Worm (Caenorhabditis elegans) whole organism, L2 larva: ENCODE measurements around the gene C06E4.3.
A peak's percentile ranks its signal among the peaks of the same experiment; 100 is the strongest.

Source experiments
- C34F6.9 ChIP-seq: fragments of 150-350 bp; optimal IDR thresholded peaks from 2 replicates; lab custom pipeline; 2014; ENCODE audit warnings: missing biosample characterization, missing genetic modification characterization
- F13H6.1 ChIP-seq: sonication (generic microtip); optimal IDR thresholded peaks from 2 replicates; lab custom pipeline; 2016; ENCODE audit warnings: missing genetic modification characterization, missing compliant biosample characterization
- R02D3.7 ChIP-seq: fragments of 150-350 bp; optimal IDR thresholded peaks from 2 replicates; lab custom pipeline; 2014; ENCODE audit warnings: missing biosample characterization, missing genetic modification characterization
- Y55F3AM.14 ChIP-seq: fragments of 200-800 bp; sonication (Bioruptor generic); optimal IDR thresholded peaks from 2 replicates; lab custom pipeline; 2018; ENCODE audit warnings: mild to moderate bottlenecking, missing genetic modification characterization, missing compliant biosample characterization
- ZK546.5 ChIP-seq: sonication (generic microtip); optimal IDR thresholded peaks from 2 replicates; lab custom pipeline; 2017; ENCODE audit warnings: missing biosample characterization, missing genetic modification characterization
- alr-1 ChIP-seq: fragments of 150-350 bp; optimal IDR thresholded peaks from 2 replicates; lab custom pipeline; 2014; ENCODE audit warnings: missing biosample characterization, missing genetic modification characterization
- aly-2 ChIP-seq: fragments of 150-350 bp; optimal IDR thresholded peaks from 2 replicates; lab custom pipeline; 2014; ENCODE audit warnings: missing biosample characterization, missing genetic modification characterization
- blmp-1 ChIP-seq: sonication (generic microtip); optimal IDR thresholded peaks from 2 replicates; lab custom pipeline; 2017; ENCODE audit warnings: missing genetic modification characterization, mild to moderate bottlenecking, missing compliant biosample characterization, antibody characterized with exemption, moderate library complexity; ENCODE audit not compliant: insufficient read depth
- ceh-16 ChIP-seq: fragments of 150-350 bp; optimal IDR thresholded peaks from 2 replicates; lab custom pipeline; 2014; ENCODE audit warnings: missing biosample characterization, missing genetic modification characterization
- ceh-82 ChIP-seq: fragments of 150-350 bp; optimal IDR thresholded peaks from 2 replicates; lab custom pipeline; 2014; ENCODE audit warnings: missing biosample characterization, missing genetic modification characterization
- crh-2 ChIP-seq: sonication (generic microtip); optimal IDR thresholded peaks from 2 replicates; lab custom pipeline; 2017; ENCODE audit warnings: missing biosample characterization, missing genetic modification characterization
- dmd-4 ChIP-seq: sonication (generic microtip); optimal IDR thresholded peaks from 2 replicates; lab custom pipeline; 2017; ENCODE audit warnings: missing biosample characterization, missing genetic modification characterization
- egl-27 ChIP-seq: sonication (generic microtip); optimal IDR thresholded peaks from 3 replicates; lab custom pipeline; 2017; ENCODE audit warnings: missing biosample characterization, missing genetic modification reagents, missing genetic modification characterization
- elt-1 ChIP-seq: fragments of 150-350 bp; optimal IDR thresholded peaks from 2 replicates; lab custom pipeline; 2014; ENCODE audit warnings: missing biosample characterization, missing genetic modification characterization
- elt-3 ChIP-seq: sonication (generic microtip); optimal IDR thresholded peaks from 2 replicates; lab custom pipeline; 2017; ENCODE audit warnings: missing biosample characterization, missing genetic modification characterization
- fos-1 ChIP-seq: fragments of 150-350 bp; optimal IDR thresholded peaks from 2 replicates; lab custom pipeline; 2014; ENCODE audit warnings: missing biosample characterization, missing genetic modification characterization
- lin-11 ChIP-seq: fragments of 150-350 bp; sonication (generic microtip); optimal IDR thresholded peaks from 2 replicates; lab custom pipeline; 2014; ENCODE audit warnings: missing biosample characterization, missing genetic modification characterization, inconsistent platforms, mixed read lengths
- lin-13 ChIP-seq: fragments of 150-350 bp; optimal IDR thresholded peaks from 2 replicates; lab custom pipeline; 2014; ENCODE audit warnings: missing biosample characterization, missing genetic modification reagents, missing genetic modification characterization
- lin-39 ChIP-seq: fragments of 150-350 bp; optimal IDR thresholded peaks from 2 replicates; lab custom pipeline; 2014; ENCODE audit warnings: missing biosample characterization, missing genetic modification reagents, missing genetic modification characterization
- lsy-2 ChIP-seq, 2 experiments: fragments of 150-350 bp in 1 of 2; sonication (generic microtip) in 1 of 2; optimal IDR thresholded peaks; 2 replicates each; lab custom pipeline; 2014 to 2017; ENCODE audit warnings: missing biosample characterization in 2 of 2, missing genetic modification characterization in 2 of 2
- mab-5 ChIP-seq: fragments of 150-350 bp; optimal IDR thresholded peaks from 2 replicates; lab custom pipeline; 2014; ENCODE audit warnings: missing biosample characterization, missing genetic modification characterization
- mbf-1 ChIP-seq: sonication (generic microtip); optimal IDR thresholded peaks from 2 replicates; lab custom pipeline; 2017; ENCODE audit warnings: missing biosample characterization, missing genetic modification characterization
- mdl-1 ChIP-seq, 2 experiments: fragments of 150-350 bp in 1 of 2; sonication (generic microtip) in 1 of 2; optimal IDR thresholded peaks; 2 replicates each; lab custom pipeline; 2017; ENCODE audit warnings: missing biosample characterization in 2 of 2, missing genetic modification characterization in 2 of 2
- nhr-10 ChIP-seq: sonication (generic microtip); optimal IDR thresholded peaks from 2 replicates; lab custom pipeline; 2017; ENCODE audit warnings: missing biosample characterization, missing genetic modification characterization
- nhr-11 ChIP-seq: fragments of 150-350 bp; optimal IDR thresholded peaks from 2 replicates; lab custom pipeline; 2014; ENCODE audit warnings: missing biosample characterization, missing genetic modification characterization
- nhr-12 ChIP-seq: fragments of 150-350 bp; optimal IDR thresholded peaks from 2 replicates; lab custom pipeline; 2014; ENCODE audit warnings: missing biosample characterization, missing genetic modification characterization
- nhr-129 ChIP-seq: fragments of 150-350 bp; optimal IDR thresholded peaks from 2 replicates; lab custom pipeline; 2014; ENCODE audit warnings: missing biosample characterization, missing genetic modification characterization
- nhr-21 ChIP-seq: fragments of 150-350 bp; optimal IDR thresholded peaks from 2 replicates; lab custom pipeline; 2014; ENCODE audit warnings: missing biosample characterization, missing genetic modification characterization
- nhr-23 ChIP-seq: fragments of 150-350 bp; optimal IDR thresholded peaks from 2 replicates; lab custom pipeline; 2014; ENCODE audit warnings: missing biosample characterization, missing genetic modification reagents, missing genetic modification characterization
- nhr-237 ChIP-seq: fragments of 150-350 bp; optimal IDR thresholded peaks from 2 replicates; lab custom pipeline; 2014; ENCODE audit warnings: missing biosample characterization, missing genetic modification characterization
- nhr-25 ChIP-seq: fragments of 150-350 bp; sonication (generic microtip); optimal IDR thresholded peaks from 3 replicates; lab custom pipeline; 2014; ENCODE audit warnings: missing biosample characterization, missing genetic modification characterization
- nhr-6 ChIP-seq: fragments of 150-350 bp; optimal IDR thresholded peaks from 2 replicates; lab custom pipeline; 2014; ENCODE audit warnings: missing biosample characterization, missing genetic modification characterization
- nhr-77 ChIP-seq: fragments of 150-350 bp; optimal IDR thresholded peaks from 2 replicates; lab custom pipeline; 2014; ENCODE audit warnings: missing biosample characterization, missing genetic modification characterization
- peb-1 ChIP-seq: fragments of 150-350 bp; optimal IDR thresholded peaks from 2 replicates; lab custom pipeline; 2014; ENCODE audit warnings: missing biosample characterization, missing genetic modification characterization
- sem-4 ChIP-seq: fragments of 150-350 bp; optimal IDR thresholded peaks from 2 replicates; lab custom pipeline; 2014; ENCODE audit warnings: missing biosample characterization, missing genetic modification reagents, missing genetic modification characterization
- sma-3 ChIP-seq: sonication (generic microtip); optimal IDR thresholded peaks from 2 replicates; lab custom pipeline; 2016; ENCODE audit warnings: missing genetic modification reagents, missing genetic modification characterization, missing compliant biosample characterization
- sma-9 ChIP-seq, 2 experiments: fragments of 150-350 bp in 1 of 2; sonication (generic microtip) in 1 of 2; optimal IDR thresholded peaks; 2 replicates each; lab custom pipeline; 2014 to 2016; ENCODE audit warnings: missing genetic modification characterization in 2 of 2, mild to moderate bottlenecking in 1 of 2, missing biosample characterization in 1 of 2, missing compliant biosample characterization in 1 of 2, missing genetic modification reagents in 1 of 2, moderate library complexity in 1 of 2
- snpc-4 ChIP-seq: fragments of 150-350 bp; optimal IDR thresholded peaks from 2 replicates; lab custom pipeline; 2014; ENCODE audit warnings: missing biosample characterization, missing genetic modification characterization
- unc-39 ChIP-seq: fragments of 150-350 bp; optimal IDR thresholded peaks from 2 replicates; lab custom pipeline; 2014; ENCODE audit warnings: missing biosample characterization, missing genetic modification characterization
- unc-55 ChIP-seq: fragments of 150-350 bp; sonication (generic microtip); optimal IDR thresholded peaks from 3 replicates; lab custom pipeline; 2014; ENCODE audit warnings: missing biosample characterization, missing genetic modification reagents, missing genetic modification characterization
- unc-62 ChIP-seq: fragments of 150-350 bp; optimal IDR thresholded peaks from 2 replicates; lab custom pipeline; 2014; ENCODE audit warnings: missing biosample characterization, missing genetic modification reagents, missing genetic modification characterization
- zag-1 ChIP-seq: fragments of 150-350 bp; optimal IDR thresholded peaks from 2 replicates; lab custom pipeline; 2014; ENCODE audit warnings: missing biosample characterization, missing genetic modification characterization
- ztf-1 ChIP-seq: fragments of 200-800 bp; sonication (Bioruptor generic); conservative IDR thresholded peaks from 2 replicates; pipeline ENCODE4 v1.3.6; 2022; ENCODE audit warnings: missing genetic modification characterization, missing compliant biosample characterization
- ztf-11 ChIP-seq: sonication (generic microtip); optimal IDR thresholded peaks from 2 replicates; lab custom pipeline; 2017; ENCODE audit warnings: missing biosample characterization, missing genetic modification characterization
- ztf-4 ChIP-seq: fragments of 150-350 bp; optimal IDR thresholded peaks from 2 replicates; lab custom pipeline; 2014; ENCODE audit warnings: missing biosample characterization, missing genetic modification characterization

The C06E4.3 gene

ce11 chrIV:7230935-7231334 is 29.7 kb upstream of the C06E4.3 start, which contains the start of gene D2024.4:
Gene D2024.4, plus strand, starts transcription at chrIV:7231235.
- TF ChIP-seq nhr-11 (no peak), elt-3 (tag; lab: Kevin White, UChicago) (no peak), unc-62 (GFP tag; lab: Kevin White, UChicago) (no peak)

ce11 chrIV:7233566-7234014 is 27.1 kb upstream of the C06E4.3 start:
- peak; percentile 23 for TF ChIP-seq F13H6.1
- no peak for TF ChIP-seq Y55F3AM.14 (GFP tag; lab: Kevin White, UChicago)
- peak in 1 of 2 experiments; percentile 38 for TF ChIP-seq mdl-1 (tag; optimal IDR thresholded peaks at IDR 0.05; lab: Kevin White, UChicago)
- peak; percentile 21 for TF ChIP-seq lin-39 (tag; lab: Kevin White, UChicago)
- TF ChIP-seq unc-55 (GFP tag; lab: Kevin White, UChicago), result peak; percentile 56
- TF ChIP-seq C34F6.9, result peak; percentile 40
- peak; percentile 77 for TF ChIP-seq mab-5 (tag; lab: Kevin White, UChicago)
- no peak for TF ChIP-seq sem-4
- TF ChIP-seq lsy-2 (tag; optimal IDR thresholded peaks at IDR 0.05; lab: Kevin White, UChicago), result peak in 1 of 2 experiments; percentile 23
- TF ChIP-seq nhr-25 (tag; lab: Kevin White, UChicago), result no peak

- TF ChIP-seq nhr-25 (tag; lab: Kevin White, UChicago) (peak; percentile 48), C34F6.9 (no peak)
- TF ChIP-seq, all 48 proteins: peak for 1
These were observed 26.1 kb upstream of the C06E4.3 start for ce11 chrIV:7234623-7235022.

ce11 chrIV:7235382-7235917 is 25.2 kb upstream of the C06E4.3 start:
- TF ChIP-seq fos-1 (peak; percentile 97), crh-2 (tag; lab: Kevin White, UChicago) (peak; percentile 22), elt-1 (tag; lab: Kevin White, UChicago) (no peak), nhr-25 (tag; lab: Kevin White, UChicago) (no peak), ceh-82 (no peak), nhr-6 (tag; lab: Kevin White, UChicago) (no peak), alr-1 (tag; lab: Kevin White, UChicago) (no peak), F13H6.1 (peak; percentile 85), dmd-4 (tag; lab: Kevin White, UChicago) (no peak), ztf-11 (tag; lab: Kevin White, UChicago) (no peak), lin-39 (tag; lab: Kevin White, UChicago) (no peak), zag-1 (tag; lab: Kevin White, UChicago) (peak; percentile 60), unc-62 (GFP tag; lab: Kevin White, UChicago) (no peak), mdl-1 (tag; optimal IDR thresholded peaks at IDR 0.05; lab: Kevin White, UChicago) (peak in 1 of 2 experiments; percentile 22), blmp-1 (tag; lab: Kevin White, UChicago) (peak; percentile 49), nhr-77 (tag; lab: Kevin White, UChicago) (no peak), nhr-21 (tag; lab: Kevin White, UChicago) (peak; percentile 36), nhr-12 (tag; lab: Kevin White, UChicago) (no peak), sma-3 (GFP tag; lab: Kevin White, UChicago) (peak; percentile 50), nhr-11 (peak; percentile 14), aly-2 (no peak), lsy-2 (tag; optimal IDR thresholded peaks at IDR 0.05; lab: Kevin White, UChicago) (peak; percentile 11 to 47), sma-9 (GFP tag; optimal IDR thresholded peaks at IDR 0.05; lab: Kevin White, UChicago) (peak; percentile 42), sma-9 (tag; optimal IDR thresholded peaks at IDR 0.05; lab: Kevin White, UChicago) (no peak), nhr-237 (no peak), Y55F3AM.14 (GFP tag; lab: Kevin White, UChicago) (peak; percentile 28), ztf-4 (no peak), unc-39 (tag; lab: Kevin White, UChicago) (no peak), mab-5 (tag; lab: Kevin White, UChicago) (peak; percentile 26), nhr-129 (tag; lab: Kevin White, UChicago) (peak; percentile 82), unc-55 (GFP tag; lab: Kevin White, UChicago) (peak; percentile 49), ztf-1 (no peak), nhr-23 (tag; lab: Kevin White, UChicago) (no peak), peb-1 (no peak), lin-13 (GFP tag; lab: Kevin White, UChicago) (peak; percentile 44), ZK546.5 (no peak), sem-4 (peak; percentile 62), mbf-1 (tag; lab: Kevin White, UChicago) (no peak), lin-11 (peak; percentile 24), C34F6.9 (peak; percentile 77), elt-3 (tag; lab: Kevin White, UChicago) (no peak), nhr-10 (no peak), egl-27 (tag; lab: Kevin White, UChicago) (no peak), R02D3.7 (tag; lab: Kevin White, UChicago) (no peak), snpc-4 (no peak), ceh-16 (tag; lab: Kevin White, UChicago) (peak; percentile 12)
